Fruit fly (Drosophila melanogaster) whole organism, wandering third instar larva: ENCODE data around the gene wake.

Source experiments
- Abd-B ChIP-seq: fragments of >200 bp; optimal IDR thresholded peaks from 2 replicates; lab custom pipeline; 2017; ENCODE audit warnings: missing biosample characterization, missing genetic modification characterization
- CG32264 ChIP-seq: fragments of 200-800 bp; sonication (Bioruptor generic); optimal IDR thresholded peaks from 2 replicates; lab custom pipeline; 2016; ENCODE audit warnings: missing biosample characterization, missing genetic modification characterization
- CG9705 ChIP-seq: fragments of 200-800 bp; sonication (Bioruptor generic); optimal IDR thresholded peaks from 2 replicates; lab custom pipeline; 2018; ENCODE audit warnings: missing biosample characterization, mild to moderate bottlenecking, missing genetic modification characterization
- CrebA ChIP-seq: fragments of 200-800 bp; sonication (Bioruptor generic); optimal IDR thresholded peaks from 2 replicates; lab custom pipeline; 2016; ENCODE audit warnings: missing biosample characterization, mild to moderate bottlenecking, missing genetic modification characterization, borderline replicate concordance
- GATAd ChIP-seq: sonication (Bioruptor generic); optimal IDR thresholded peaks from 2 replicates; lab custom pipeline; 2016; ENCODE audit warnings: missing biosample characterization, missing genetic modification characterization
- HLH106 ChIP-seq: fragments of 200-800 bp; optimal IDR thresholded peaks from 3 replicates; lab custom pipeline; 2019; ENCODE audit warnings: missing biosample characterization, mild to moderate bottlenecking, missing genetic modification characterization, moderate library complexity
- Hnf4 ChIP-seq: fragments of 200-800 bp; sonication (Bioruptor generic); optimal IDR thresholded peaks from 2 replicates; lab custom pipeline; 2016; ENCODE audit warnings: missing biosample characterization, mild to moderate bottlenecking, missing genetic modification characterization
- Hr78 ChIP-seq: fragments of >200 bp; optimal IDR thresholded peaks from 2 replicates; lab custom pipeline; 2017; ENCODE audit warnings: missing biosample characterization, missing genetic modification characterization
- Hr83 ChIP-seq: fragments of 200-300 bp; sonication (Bioruptor generic); optimal IDR thresholded peaks from 2 replicates; lab custom pipeline; 2016; ENCODE audit warnings: missing biosample characterization, mild to moderate bottlenecking, missing genetic modification characterization, moderate library complexity; ENCODE audit not compliant: poor library complexity, severe bottlenecking
- Mio ChIP-seq: sonication (Bioruptor generic); optimal IDR thresholded peaks from 2 replicates; lab custom pipeline; 2016; ENCODE audit warnings: missing biosample characterization, missing genetic modification characterization
- Myc ChIP-seq: fragments of >200 bp; optimal IDR thresholded peaks from 2 replicates; lab custom pipeline; 2017
- OdsH ChIP-seq: fragments of 200-800 bp; sonication (Bioruptor generic); optimal IDR thresholded peaks from 2 replicates; lab custom pipeline; 2016; ENCODE audit warnings: missing biosample characterization, mild to moderate bottlenecking, missing genetic modification characterization
- Rel ChIP-seq, 2 experiments: fragments of 200-800 bp; sonication (Bioruptor generic) in 1 of 2; optimal IDR thresholded peaks; 2 replicates in 1 of 2; 3 replicates in 1 of 2; lab custom pipeline; 2016 to 2019; ENCODE audit warnings: mild to moderate bottlenecking in 2 of 2, missing biosample characterization in 2 of 2, missing genetic modification characterization in 2 of 2, moderate library complexity in 1 of 2
- Sp1 ChIP-seq: fragments of 200-800 bp; sonication (Bioruptor generic); optimal IDR thresholded peaks from 3 replicates; lab custom pipeline; 2019; ENCODE audit warnings: missing biosample characterization, mild to moderate bottlenecking, missing genetic modification characterization, moderate library complexity
- Vsx2 ChIP-seq: fragments of 200-300, 225-300 bp; sonication (Bioruptor generic); optimal IDR thresholded peaks from 2 replicates; lab custom pipeline; 2018; ENCODE audit warnings: missing biosample characterization, missing genetic modification characterization; ENCODE audit not compliant: partially characterized antibody
- br ChIP-seq: fragments of 200-800 bp; sonication (Bioruptor generic); optimal IDR thresholded peaks from 2 replicates; lab custom pipeline; 2016; ENCODE audit warnings: missing biosample characterization, missing genetic modification characterization
- dl ChIP-seq, 2 experiments: fragments of 175-275, 200-275 bp in 1 of 2; fragments of 200-275 bp in 1 of 2; sonication (Bioruptor generic); optimal IDR thresholded peaks; lab custom pipeline; 2018; ENCODE audit warnings: mild to moderate bottlenecking in 2 of 2, missing biosample characterization in 2 of 2, missing genetic modification characterization in 2 of 2, moderate library complexity in 2 of 2; ENCODE audit not compliant: partially characterized antibody in 2 of 2, insufficient read depth in 1 of 2
- dmrt93B ChIP-seq: fragments of 200-800 bp; sonication (Bioruptor generic); optimal IDR thresholded peaks from 2 replicates; lab custom pipeline; 2018; ENCODE audit warnings: missing biosample characterization, mild to moderate bottlenecking, missing genetic modification characterization
- dsf ChIP-seq: sonication (Bioruptor generic); optimal IDR thresholded peaks from 2 replicates; lab custom pipeline; 2016; ENCODE audit warnings: missing biosample characterization, missing genetic modification characterization, borderline replicate concordance
- foxo ChIP-seq, 2 experiments: fragments of 200-800 bp; sonication (Bioruptor generic); optimal IDR thresholded peaks; 2 replicates in 1 of 2; 3 replicates in 1 of 2; lab custom pipeline; 2016 to 2017; ENCODE audit warnings: missing biosample characterization in 2 of 2, missing genetic modification characterization in 2 of 2
- fru ChIP-seq: fragments of 200-800 bp; sonication (Bioruptor generic); optimal IDR thresholded peaks from 3 replicates; lab custom pipeline; 2016; ENCODE audit warnings: missing biosample characterization, mild to moderate bottlenecking, missing genetic modification characterization
- h ChIP-seq: fragments of 200-800 bp; sonication (Bioruptor generic); optimal IDR thresholded peaks from 3 replicates; lab custom pipeline; 2016; ENCODE audit warnings: missing biosample characterization, mild to moderate bottlenecking, missing genetic modification characterization
- jim ChIP-seq: fragments of 175-275, 200-325 bp; sonication (Bioruptor generic); optimal IDR thresholded peaks from 2 replicates; lab custom pipeline; 2016; ENCODE audit warnings: missing biosample characterization, mild to moderate bottlenecking, missing genetic modification characterization
- psq ChIP-seq: fragments of 200-800 bp; sonication (Bioruptor generic); optimal IDR thresholded peaks from 3 replicates; lab custom pipeline; 2017; ENCODE audit warnings: missing biosample characterization, mild to moderate bottlenecking, missing genetic modification characterization, moderate library complexity
- rgr ChIP-seq: fragments of 200-800 bp; sonication (Bioruptor generic); optimal IDR thresholded peaks from 3 replicates; lab custom pipeline; 2016; ENCODE audit warnings: missing biosample characterization, mild to moderate bottlenecking, missing genetic modification characterization
- sage ChIP-seq: fragments of 200-800 bp; sonication (Bioruptor generic); optimal IDR thresholded peaks from 2 replicates; lab custom pipeline; 2016; ENCODE audit warnings: missing biosample characterization, mild to moderate bottlenecking, missing genetic modification characterization
- sv ChIP-seq: fragments of 200-800 bp; sonication (Bioruptor generic); optimal IDR thresholded peaks from 3 replicates; lab custom pipeline; 2016; ENCODE audit warnings: missing biosample characterization, missing genetic modification characterization
- usp ChIP-seq: fragments of >200 bp; optimal IDR thresholded peaks from 2 replicates; lab custom pipeline; 2017; ENCODE audit warnings: missing biosample characterization, missing genetic modification characterization
- woc ChIP-seq: sonication (Bioruptor generic); optimal IDR thresholded peaks from 2 replicates; lab custom pipeline; 2016; ENCODE audit warnings: missing biosample characterization, mild to moderate bottlenecking, missing genetic modification characterization

wake gene

dm6 chr3R:22632181-22632580, 7.4 kb upstream of the wake start:
- TF ChIP-seq Rel (GFP tag; optimal IDR thresholded peaks at IDR 0.05; lab: Kevin White, UChicago) (no peak), Rel (tag; optimal IDR thresholded peaks at IDR 0.05; lab: Kevin White, UChicago) (peak; percentile 14), Myc (lab: Kevin White, UChicago) (peak; percentile 43), sv (GFP tag; lab: Kevin White, UChicago) (no peak)

- TF ChIP-seq Myc (lab: Kevin White, UChicago) (peak; percentile 25), usp (GFP tag; lab: Kevin White, UChicago) (no peak)
Measured at dm6 chr3R:22632980-22633379, 6.6 kb upstream of the wake start.

DNA sequence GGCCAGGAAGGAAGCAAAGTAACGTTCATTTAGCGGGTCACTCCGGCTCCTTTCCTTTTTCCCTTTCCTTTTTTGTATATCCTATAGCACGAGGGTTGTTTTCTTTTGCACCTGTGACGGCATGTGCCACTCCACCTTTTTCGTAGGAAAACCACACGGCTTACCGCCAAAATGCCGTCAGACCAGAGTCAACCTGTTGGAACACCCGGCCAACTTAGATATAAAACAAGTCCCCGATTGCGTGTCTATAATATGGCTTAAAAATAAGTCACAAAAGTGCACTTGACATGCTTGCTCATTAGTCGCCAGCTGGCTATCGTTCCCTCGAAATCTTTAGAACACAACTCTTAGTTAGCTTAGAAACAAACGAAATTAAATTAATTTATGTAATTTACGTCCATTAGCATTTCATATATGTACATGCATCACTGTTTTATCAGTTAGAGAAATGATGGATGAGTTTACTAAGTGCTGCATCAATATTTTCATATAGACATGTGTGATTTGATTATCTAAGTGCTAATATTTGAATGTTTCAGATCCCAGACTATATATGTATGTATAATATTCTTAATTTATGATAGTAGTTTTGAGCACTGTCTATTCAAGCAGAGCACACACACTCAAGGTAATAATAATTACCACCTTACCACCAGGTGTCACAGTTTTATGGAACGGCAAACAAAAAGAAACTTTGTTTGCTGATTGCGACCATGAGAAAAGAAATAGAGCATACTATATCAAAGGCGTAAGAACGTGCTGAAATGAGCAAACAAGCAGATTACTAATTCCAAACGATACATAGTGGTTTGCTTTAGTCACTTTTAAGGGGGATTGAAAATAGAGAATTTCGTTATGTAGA, 4.8 kb upstream of the wake start:
- TF ChIP-seq Mio (GFP tag; lab: Kevin White, UChicago) (no peak), Abd-B (no peak), GATAd (GFP tag; lab: Kevin White, UChicago) (no peak), jim (no peak), Rel (GFP tag; optimal IDR thresholded peaks at IDR 0.05; lab: Kevin White, UChicago) (no peak), Rel (tag; optimal IDR thresholded peaks at IDR 0.05; lab: Kevin White, UChicago) (no peak), Vsx2 (GFP tag; lab: Kevin White, UChicago) (no peak), Hnf4 (GFP tag; lab: Kevin White, UChicago) (no peak), h (GFP tag; lab: Kevin White, UChicago) (no peak), dsf (GFP tag; lab: Kevin White, UChicago) (no peak), CrebA (GFP tag; lab: Kevin White, UChicago) (no peak), Hr83 (GFP tag; lab: Kevin White, UChicago) (no peak)

DNA sequence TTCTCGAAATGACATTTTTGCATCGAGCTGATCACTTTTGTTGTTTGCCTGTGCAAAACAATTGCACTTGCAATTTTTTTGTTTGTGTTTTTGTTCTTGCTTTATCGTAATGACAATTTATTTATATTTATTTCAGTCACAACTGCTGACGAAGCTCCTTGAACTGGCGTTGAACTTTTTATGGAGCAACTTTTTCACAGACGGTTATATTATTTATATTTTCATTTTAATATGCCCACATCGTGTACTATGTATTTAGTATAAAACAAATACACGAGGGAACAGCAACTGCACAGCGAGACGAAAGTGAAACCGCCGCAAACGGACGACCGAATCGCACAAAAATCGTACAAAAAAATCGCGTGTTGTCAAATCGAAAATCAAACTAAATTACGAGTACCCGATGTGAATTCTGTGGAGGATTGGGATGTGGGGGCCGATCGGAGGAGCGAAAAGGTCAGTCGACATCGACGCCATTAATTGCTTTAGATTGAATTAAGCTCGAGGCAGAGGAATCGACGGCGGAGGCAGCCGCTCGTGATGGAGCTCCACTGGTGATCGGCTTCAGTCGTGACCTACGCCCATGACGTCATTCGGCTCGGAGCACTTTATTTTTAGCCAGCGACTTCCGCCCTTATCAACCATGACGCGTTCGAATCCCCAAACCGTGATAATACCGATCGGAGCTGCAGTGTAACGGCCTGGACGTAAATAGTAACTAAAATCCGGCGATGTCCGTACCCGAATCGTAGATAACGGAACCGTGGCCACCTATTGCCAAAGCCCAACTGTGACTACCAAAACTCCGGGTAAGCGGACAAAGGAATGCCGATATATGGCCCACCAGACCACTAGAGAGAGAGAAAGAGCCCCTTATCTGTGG, 3.7 kb upstream of the wake start:
- no peak for TF ChIP-seq sage (GFP tag; lab: Kevin White, UChicago)
- TF ChIP-seq dmrt93B (GFP tag; lab: Kevin White, UChicago), result no peak
- TF ChIP-seq fru (GFP tag; lab: Kevin White, UChicago), result peak; percentile 50
- peak; percentile 14 for TF ChIP-seq HLH106 (tag; lab: Kevin White, UChicago)
- peak; percentile 29 for TF ChIP-seq Hnf4 (GFP tag; lab: Kevin White, UChicago)
- TF ChIP-seq OdsH (GFP tag; lab: Kevin White, UChicago), result peak; percentile 65
- no peak for TF ChIP-seq Hr78 (GFP tag; lab: Kevin White, UChicago)
- TF ChIP-seq CG32264 (GFP tag; lab: Kevin White, UChicago), result peak; percentile 19
- peak; percentile 70 for TF ChIP-seq rgr (GFP tag; lab: Kevin White, UChicago)
- TF ChIP-seq dl (GFP tag; optimal IDR thresholded peaks at IDR 0.05; lab: Kevin White, UChicago; ENCODE audit: insufficient read depth in 1 of 2, partially characterized antibody in 2 of 2), result peak in 1 of 2 experiments; percentile 41
- TF ChIP-seq CG9705 (GFP tag; lab: Kevin White, UChicago), result peak; percentile 13
- TF ChIP-seq CrebA (GFP tag; lab: Kevin White, UChicago), result peak; percentile 45
- TF ChIP-seq Vsx2 (GFP tag; lab: Kevin White, UChicago), result no peak
- peak; percentile 92 for TF ChIP-seq Hr83 (GFP tag; lab: Kevin White, UChicago)
- TF ChIP-seq Rel (GFP tag; optimal IDR thresholded peaks at IDR 0.05; lab: Kevin White, UChicago), result no peak
- TF ChIP-seq Rel (tag; optimal IDR thresholded peaks at IDR 0.05; lab: Kevin White, UChicago), result peak; percentile 53
- peak; percentile 24 for TF ChIP-seq psq (GFP tag; lab: Kevin White, UChicago)
- peak; percentile 57 for TF ChIP-seq br (GFP tag; lab: Kevin White, UChicago)
- TF ChIP-seq foxo (GFP tag; optimal IDR thresholded peaks at IDR 0.05; lab: Kevin White, UChicago), result peak in 1 of 2 experiments; percentile 54
- TF ChIP-seq woc (GFP tag; lab: Kevin White, UChicago), result no peak
- peak; percentile 41 for TF ChIP-seq Sp1
- peak; percentile 37 for TF ChIP-seq h (GFP tag; lab: Kevin White, UChicago)
